Fruit fly (Drosophila melanogaster) whole organism, embryonic: ENCODE measurements around the gene Atg13.

Experiments used
- BEAF-32 ChIP-seq: fragments of 200-800 bp; sonication (Bioruptor generic); optimal IDR thresholded peaks from 3 replicates; lab custom pipeline; 2017; ENCODE audit warnings: missing biosample characterization, missing genetic modification characterization, mild to moderate bottlenecking, moderate library complexity, missing genetic modification reagents
- Bteb2 ChIP-seq: fragments of 200-800 bp; sonication (Bioruptor generic); optimal IDR thresholded peaks from 2 replicates; lab custom pipeline; 2016; ENCODE audit warnings: missing biosample characterization, missing genetic modification characterization
- CG10321 ChIP-seq: fragments of 200-800 bp; sonication (Bioruptor generic); IDR thresholded peaks from 2 replicates; pipeline ENCODE4 v1.3.6; 2022; ENCODE audit warnings: missing biosample characterization, missing genetic modification characterization
- CG10543 ChIP-seq: fragments of 200-800 bp; sonication (Bioruptor generic); optimal IDR thresholded peaks from 3 replicates; lab custom pipeline; 2017; ENCODE audit warnings: missing biosample characterization, mild to moderate bottlenecking, missing genetic modification characterization, moderate library complexity
- CG11560 ChIP-seq: fragments of 200-800 bp; sonication (Bioruptor generic); IDR thresholded peaks from 3 replicates; pipeline ENCODE4 v1.3.6; 2022; ENCODE audit warnings: missing biosample characterization, missing genetic modification characterization
- CG13775 ChIP-seq: fragments of 200-800 bp; sonication (Bioruptor generic); optimal IDR thresholded peaks from 3 replicates; lab custom pipeline; 2017; ENCODE audit warnings: missing biosample characterization, mild to moderate bottlenecking, missing genetic modification characterization
- CG14050 ChIP-seq: fragments of 200-800 bp; sonication (Bioruptor generic); IDR thresholded peaks from 3 replicates; pipeline ENCODE4 v1.3.6; 2022; ENCODE audit warnings: missing biosample characterization, missing genetic modification characterization
- CG1603 ChIP-seq: fragments of 200-800 bp; sonication (Bioruptor generic); optimal IDR thresholded peaks from 2 replicates; lab custom pipeline; 2019; ENCODE audit warnings: missing biosample characterization, mild to moderate bottlenecking, missing genetic modification characterization, moderate library complexity
- CG17612 ChIP-seq: fragments of 200-800 bp; sonication (Bioruptor generic); IDR thresholded peaks from 2 replicates; pipeline ENCODE4 v1.3.6; 2022; ENCODE audit warnings: missing biosample characterization, missing genetic modification characterization
- CG18599 ChIP-seq: fragments of 200-800 bp; sonication (Bioruptor generic); optimal IDR thresholded peaks from 3 replicates; lab custom pipeline; 2017; ENCODE audit warnings: missing biosample characterization, missing genetic modification characterization, mild to moderate bottlenecking, moderate library complexity, missing genetic modification reagents
- CG33557 ChIP-seq: fragments of 200-800 bp; sonication (Bioruptor generic); optimal IDR thresholded peaks from 2 replicates; lab custom pipeline; 2019; ENCODE audit warnings: missing biosample characterization, mild to moderate bottlenecking, missing genetic modification characterization, moderate library complexity
- CG6254 ChIP-seq: fragments of 200-800 bp; sonication (Bioruptor generic); optimal IDR thresholded peaks from 3 replicates; lab custom pipeline; 2017; ENCODE audit warnings: mild to moderate bottlenecking, missing biosample characterization, missing genetic modification reagents, missing genetic modification characterization
- CG6813 ChIP-seq: fragments of 200-800 bp; sonication (Bioruptor generic); optimal IDR thresholded peaks from 2 replicates; lab custom pipeline; 2017; ENCODE audit warnings: missing biosample characterization, missing genetic modification characterization, mild to moderate bottlenecking, moderate library complexity, missing genetic modification reagents
- CG8290 ChIP-seq, 3 experiments: fragments of 200-800 bp; sonication (Bioruptor generic); optimal IDR thresholded peaks; 2 replicates each; lab custom pipeline; 2016 to 2019; ENCODE audit warnings: missing biosample characterization in 3 of 3, missing genetic modification characterization in 3 of 3, mild to moderate bottlenecking in 2 of 3, moderate library complexity in 1 of 3
- CG8924 ChIP-seq: fragments of 200-800 bp; optimal IDR thresholded peaks from 3 replicates; lab custom pipeline; 2019; ENCODE audit warnings: missing biosample characterization, mild to moderate bottlenecking, missing genetic modification characterization, moderate library complexity
- CG9727 ChIP-seq: fragments of 200-800 bp; sonication (Bioruptor generic); optimal IDR thresholded peaks from 3 replicates; lab custom pipeline; 2017; ENCODE audit warnings: missing biosample characterization, mild to moderate bottlenecking, missing genetic modification characterization
- Dfd ChIP-seq, 2 experiments: fragments of >200 bp; optimal IDR thresholded peaks; 2 replicates each; lab custom pipeline; 2017; ENCODE audit warnings: missing biosample characterization in 2 of 2, missing genetic modification characterization in 2 of 2
- E2f2 ChIP-seq: fragments of 200-800 bp; sonication (Bioruptor generic); IDR thresholded peaks from 2 replicates; pipeline ENCODE4 v1.3.6; 2022; ENCODE audit warnings: missing biosample characterization, missing genetic modification characterization
- Elba2 ChIP-seq: fragments of 200-800 bp; sonication (Bioruptor generic); optimal IDR thresholded peaks from 3 replicates; lab custom pipeline; 2016; ENCODE audit warnings: missing biosample characterization, missing genetic modification characterization
- Fer1 ChIP-seq: fragments of 200-800 bp; sonication (Bioruptor generic); optimal IDR thresholded peaks from 2 replicates; lab custom pipeline; 2017; ENCODE audit warnings: missing biosample characterization, mild to moderate bottlenecking, missing genetic modification characterization
- NK7.1 ChIP-seq: fragments of 200-800 bp; sonication (Bioruptor generic); optimal IDR thresholded peaks from 3 replicates; lab custom pipeline; 2016; ENCODE audit warnings: missing biosample characterization, missing genetic modification characterization
- Nf-YB ChIP-seq: fragments of 200-800 bp; sonication (Bioruptor generic); optimal IDR thresholded peaks from 3 replicates; lab custom pipeline; 2019; ENCODE audit warnings: missing biosample characterization, mild to moderate bottlenecking, missing genetic modification characterization, moderate library complexity
- Nf-YC ChIP-seq: fragments of 200-800 bp; optimal IDR thresholded peaks from 3 replicates; lab custom pipeline; 2019; ENCODE audit warnings: missing biosample characterization, mild to moderate bottlenecking, missing genetic modification characterization, moderate library complexity
- Pdp1 ChIP-seq, 2 experiments: fragments of 200-800 bp; sonication (Bioruptor generic); optimal IDR thresholded peaks; 3 replicates each; lab custom pipeline; 2016; ENCODE audit warnings: missing biosample characterization in 2 of 2, missing genetic modification characterization in 2 of 2, mild to moderate bottlenecking in 1 of 2, moderate library complexity in 1 of 2
- Rfx ChIP-seq: fragments of 200-800 bp; sonication (Bioruptor generic); IDR thresholded peaks from 2 replicates; pipeline ENCODE4 v1.3.6; 2022; ENCODE audit warnings: missing biosample characterization, missing genetic modification characterization
- Sry-δ ChIP-seq: fragments of 200-800 bp; sonication (Bioruptor generic); optimal IDR thresholded peaks from 2 replicates; lab custom pipeline; 2016; ENCODE audit warnings: missing biosample characterization, missing genetic modification characterization
- br ChIP-seq: fragments of >200 bp; optimal IDR thresholded peaks from 2 replicates; lab custom pipeline; 2017
- chinmo ChIP-seq: fragments of 200-800 bp; sonication (Bioruptor generic); IDR thresholded peaks from 4 replicates; pipeline ENCODE4 v1.3.6; 2022; ENCODE audit warnings: missing biosample characterization, missing genetic modification characterization; ENCODE audit not compliant: partially characterized antibody
- ci ChIP-seq: fragments of 200-800 bp; sonication (Bioruptor generic); IDR thresholded peaks from 3 replicates; pipeline ENCODE4 v1.3.6; 2022; ENCODE audit warnings: missing biosample characterization, missing genetic modification characterization
- danr ChIP-seq: fragments of 200-800 bp; sonication (Bioruptor generic); IDR thresholded peaks from 2 replicates; pipeline ENCODE4 v1.3.6; 2022; ENCODE audit warnings: missing biosample characterization, missing genetic modification characterization
- eve ChIP-seq, 2 experiments: fragments of >200 bp; optimal IDR thresholded peaks; 2 replicates each; lab custom pipeline; 2017; ENCODE audit warnings: missing biosample characterization in 2 of 2, missing genetic modification characterization in 2 of 2
- eyg ChIP-seq: fragments of 200-800 bp; sonication (Bioruptor generic); optimal IDR thresholded peaks from 3 replicates; lab custom pipeline; 2016; ENCODE audit warnings: missing biosample characterization, missing genetic modification characterization
- fd64A ChIP-seq: fragments of 200-800 bp; sonication (Bioruptor generic); optimal IDR thresholded peaks from 3 replicates; lab custom pipeline; 2018; ENCODE audit warnings: missing biosample characterization, mild to moderate bottlenecking, missing genetic modification characterization
- ftz-f1 ChIP-seq: fragments of 200-800 bp; sonication (Bioruptor generic); optimal IDR thresholded peaks from 2 replicates; lab custom pipeline; 2016; ENCODE audit warnings: missing biosample characterization, missing genetic modification characterization
- hbn ChIP-seq: fragments of 200-800 bp; sonication (Bioruptor generic); IDR thresholded peaks from 2 replicates; pipeline ENCODE4 v1.3.6; 2022; ENCODE audit warnings: missing biosample characterization, missing genetic modification characterization; ENCODE audit not compliant: partially characterized antibody
- inv ChIP-seq: fragments of 200-800 bp; sonication (Bioruptor generic); IDR thresholded peaks from 2 replicates; pipeline ENCODE4 v1.3.6; 2022; ENCODE audit warnings: missing biosample characterization, missing genetic modification characterization; ENCODE audit not compliant: partially characterized antibody
- lab ChIP-seq: fragments of 200-800 bp; sonication (Bioruptor generic); optimal IDR thresholded peaks from 3 replicates; lab custom pipeline; 2017; ENCODE audit warnings: missing biosample characterization, missing genetic modification characterization, mild to moderate bottlenecking, moderate library complexity, missing genetic modification reagents
- nau ChIP-seq: fragments of 200-800 bp; sonication (Bioruptor generic); optimal IDR thresholded peaks from 3 replicates; lab custom pipeline; 2017; ENCODE audit warnings: missing biosample characterization, mild to moderate bottlenecking, missing genetic modification characterization, missing genetic modification reagents
- prd ChIP-seq, 3 experiments: fragments of >200 bp in 2 of 3; fragments of 200-800 bp in 1 of 3; sonication (Bioruptor generic) in 1 of 3; optimal IDR thresholded peaks in 2 of 3; IDR thresholded peaks in 1 of 3; 2 replicates in 2 of 3; 3 replicates in 1 of 3; pipeline versions ENCODE4 v1.3.6 to Lab custom; 2017 to 2022; ENCODE audit warnings: missing biosample characterization in 1 of 3, missing genetic modification characterization in 1 of 3
- sc ChIP-seq, 3 experiments: fragments of >200 bp in 2 of 3; fragments of 200-800 bp in 1 of 3; sonication (Bioruptor generic) in 1 of 3; optimal IDR thresholded peaks; 2 replicates in 2 of 3; 3 replicates in 1 of 3; lab custom pipeline; 2017; ENCODE audit warnings: mild to moderate bottlenecking in 1 of 3, missing biosample characterization in 1 of 3, missing genetic modification characterization in 1 of 3, missing genetic modification reagents in 1 of 3
- sima ChIP-seq: fragments of 200-800 bp; sonication (Bioruptor generic); optimal IDR thresholded peaks from 2 replicates; lab custom pipeline; 2016; ENCODE audit warnings: missing biosample characterization, missing genetic modification characterization
- sr ChIP-seq: fragments of 200-800 bp; sonication (Bioruptor generic); IDR thresholded peaks from 3 replicates; pipeline ENCODE4 v1.3.6; 2022; ENCODE audit warnings: missing biosample characterization, missing genetic modification characterization
- tap ChIP-seq: fragments of 200-800 bp; optimal IDR thresholded peaks from 3 replicates; lab custom pipeline; 2019; ENCODE audit warnings: missing biosample characterization, mild to moderate bottlenecking, missing genetic modification characterization, moderate library complexity
- tio ChIP-seq: fragments of 200-800 bp; sonication (Bioruptor generic); optimal IDR thresholded peaks from 2 replicates; lab custom pipeline; 2017; ENCODE audit warnings: missing biosample characterization, missing genetic modification characterization, inconsistent platforms
- twi ChIP-seq: fragments of 200-800 bp; optimal IDR thresholded peaks from 2 replicates; lab custom pipeline; 2019; ENCODE audit warnings: missing biosample characterization, mild to moderate bottlenecking, missing genetic modification characterization, moderate library complexity
- wek ChIP-seq: fragments of 200-800 bp; sonication (Bioruptor generic); optimal IDR thresholded peaks from 3 replicates; lab custom pipeline; 2018; ENCODE audit warnings: missing biosample characterization, mild to moderate bottlenecking, missing genetic modification characterization, moderate library complexity
- zen ChIP-seq: fragments of 200-800 bp; sonication (Bioruptor generic); optimal IDR thresholded peaks from 3 replicates; lab custom pipeline; 2018; ENCODE audit warnings: missing biosample characterization, mild to moderate bottlenecking, missing genetic modification characterization, moderate library complexity
- zf30C ChIP-seq: fragments of 200-800 bp; sonication (Bioruptor generic); optimal IDR thresholded peaks from 3 replicates; lab custom pipeline; 2018; ENCODE audit warnings: missing biosample characterization, mild to moderate bottlenecking, missing genetic modification characterization

Gene Atg13

DNA sequence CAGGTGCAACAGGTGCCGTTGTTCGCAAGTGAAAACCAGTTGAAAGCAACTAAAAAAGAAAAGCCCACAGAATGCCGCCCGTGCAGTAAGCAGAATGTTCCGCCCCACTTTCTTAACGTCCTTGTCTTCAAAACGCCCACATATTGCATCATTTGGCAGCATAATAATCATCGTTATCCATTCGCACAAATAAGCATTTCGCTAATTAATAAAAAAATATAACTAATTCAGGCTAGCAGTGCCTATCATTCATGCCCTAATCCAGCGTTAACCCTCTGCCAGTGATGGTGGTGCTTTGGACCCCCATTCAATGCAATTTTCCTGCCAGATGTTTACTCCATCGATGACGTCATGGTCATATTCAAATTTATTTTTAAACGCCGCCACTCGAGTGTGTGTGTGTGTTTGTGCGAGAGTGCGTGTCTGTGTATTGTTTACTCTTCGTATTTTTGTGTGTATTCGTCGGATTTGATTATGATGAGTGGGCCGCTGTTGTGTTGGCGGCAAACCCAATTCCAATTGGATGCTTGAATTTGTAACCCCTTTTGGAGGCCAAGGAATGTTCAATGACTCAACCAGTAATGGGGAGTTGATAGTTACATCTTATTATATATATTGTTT is 7.9 kb downstream of the Atg13 start:
- peak; percentile 89 for TF ChIP-seq sr (GFP tag; lab: Robert Waterston, UW)
- TF ChIP-seq sima (GFP tag; lab: Kevin White, UChicago), result no peak
- peak; percentile 12 for TF ChIP-seq Fer1
- TF ChIP-seq ci (GFP tag; lab: Robert Waterston, UW), result 0 out of 3 replicates have a peak, but pooled peaks have one; percentile 50
- no peak for TF ChIP-seq nau (GFP tag; lab: Kevin White, UChicago)
- TF ChIP-seq br, result no peak
- TF ChIP-seq prd (optimal IDR thresholded peaks at IDR 0.05; lab: Kevin White, UChicago), result no peak
- TF ChIP-seq prd (GFP tag; IDR thresholded peaks at IDR 0.05; lab: Robert Waterston, UW), result no peak
- TF ChIP-seq Elba2 (GFP tag; lab: Kevin White, UChicago), result peak; percentile 2
- no peak for TF ChIP-seq CG14050
- TF ChIP-seq Rfx (GFP tag; lab: Robert Waterston, UW), result no peak; the same call in 1 of the 2 replicates
- TF ChIP-seq CG9727 (GFP tag; lab: Kevin White, UChicago), result no peak
- TF ChIP-seq CG6254, result no peak
- peak; percentile 22 for TF ChIP-seq CG1603 (tag; lab: Kevin White, UChicago)
- no peak for TF ChIP-seq CG33557 (GFP tag; lab: Kevin White, UChicago)
- peak; percentile 5 for TF ChIP-seq CG18599 (GFP tag; lab: Kevin White, UChicago)
- TF ChIP-seq sc (optimal IDR thresholded peaks at IDR 0.05; lab: Kevin White, UChicago), result no peak
- TF ChIP-seq sc (GFP tag; optimal IDR thresholded peaks at IDR 0.05; lab: Kevin White, UChicago), result no peak
- peak; percentile 45 for TF ChIP-seq Nf-YB (GFP tag; lab: Kevin White, UChicago)
- TF ChIP-seq CG10321, result no peak
- peak in 1 of 2 experiments; percentile 73 for TF ChIP-seq eve (GFP tag; optimal IDR thresholded peaks at IDR 0.05; lab: Kevin White, UChicago)
- TF ChIP-seq CG8924, result peak; percentile 1
- TF ChIP-seq tio, result no peak
- peak; percentile 71 for TF ChIP-seq CG10543 (GFP tag; lab: Kevin White, UChicago)
- no peak for TF ChIP-seq Bteb2
- TF ChIP-seq zen, result no peak
- no peak for TF ChIP-seq CG8290 (GFP tag; optimal IDR thresholded peaks at IDR 0.05; lab: Kevin White, UChicago)
- peak in 1 of 2 experiments; percentile 51 for TF ChIP-seq CG8290 (tag; optimal IDR thresholded peaks at IDR 0.05; lab: Kevin White, UChicago)
- no peak for TF ChIP-seq CG13775 (GFP tag; lab: Kevin White, UChicago)
- TF ChIP-seq danr (GFP tag; lab: Robert Waterston, UW), result no peak
- TF ChIP-seq tap (tag; lab: Kevin White, UChicago), result peak; percentile 8
- no peak for TF ChIP-seq eyg (GFP tag; lab: Kevin White, UChicago)
- TF ChIP-seq inv (GFP tag; lab: Robert Waterston, UW), result no peak
- no peak for TF ChIP-seq CG17612 (GFP tag; lab: Robert Waterston, UW)
- TF ChIP-seq ftz-f1 (GFP tag; lab: Kevin White, UChicago), result peak; percentile 32
- no peak for TF ChIP-seq Sry-δ (GFP tag; lab: Kevin White, UChicago)
- no peak for TF ChIP-seq NK7.1
- peak; percentile 41 for TF ChIP-seq fd64A (GFP tag; lab: Kevin White, UChicago)
- TF ChIP-seq E2f2 (GFP tag; lab: Robert Waterston, UW), result peak; percentile 37; the same call in 1 of the 2 replicates
- TF ChIP-seq lab, result peak; percentile 10
- no peak for TF ChIP-seq Dfd (GFP tag; optimal IDR thresholded peaks at IDR 0.05; lab: Kevin White, UChicago)
- TF ChIP-seq wek (GFP tag; lab: Kevin White, UChicago), result no peak
- TF ChIP-seq Pdp1 (GFP tag; optimal IDR thresholded peaks at IDR 0.05; lab: Kevin White, UChicago), result peak in 1 of 2 experiments; percentile 73
- TF ChIP-seq zf30C (GFP tag; lab: Kevin White, UChicago), result no peak
- peak; percentile 72 for TF ChIP-seq twi
- TF ChIP-seq BEAF-32, result no peak
- peak; percentile 85; the same call in 2 of the 4 replicates for TF ChIP-seq chinmo (GFP tag; lab: Robert Waterston, UW)
- peak; percentile 73 for TF ChIP-seq Nf-YC (tag; lab: Kevin White, UChicago)
- TF ChIP-seq hbn (GFP tag; lab: Robert Waterston, UW), result no peak
- TF ChIP-seq CG11560 (tag; lab: Robert Waterston, UW), result no peak
- peak; percentile 14 for TF ChIP-seq CG6813
